Fruit fly (Drosophila melanogaster): ENCODE results near the gene CG15369.

The CG15369 gene

DNA sequence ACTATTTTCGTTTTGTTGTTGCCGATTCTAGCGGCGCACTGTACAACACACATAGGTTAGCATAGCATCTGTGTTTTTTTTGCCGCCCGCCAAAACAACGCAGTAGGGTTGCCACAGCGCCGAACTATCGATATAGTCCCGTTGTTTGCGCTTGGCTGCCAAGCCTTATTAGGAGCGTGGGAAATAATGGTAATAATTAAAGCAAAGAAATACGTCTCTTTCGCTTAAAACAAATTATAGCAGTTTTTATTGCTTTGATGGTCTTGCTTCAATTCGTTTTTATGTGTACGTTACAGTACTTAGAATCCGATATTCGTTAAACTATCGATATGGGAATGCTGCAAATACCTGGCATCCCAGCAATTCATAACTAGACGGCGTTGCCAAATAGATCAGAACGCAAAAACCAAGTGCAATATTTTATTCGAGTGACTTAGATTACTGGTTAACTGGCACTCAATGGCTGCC, 26.8 kb downstream of the CG15369 start, which contains the start of the genes mxc and Larp7 (continued):
- TF ChIP-seq al (GFP tag; IDR thresholded peaks at IDR 0.05) (peak; percentile 44), CG13775 (GFP tag; optimal IDR thresholded peaks at IDR 0.05) (peak; percentile 61), Optix (GFP tag; IDR thresholded peaks at IDR 0.05) (peak; percentile 32; the same call in 1 of the 3 replicates), Hr3 (GFP tag; optimal IDR thresholded peaks at IDR 0.05) (peak; percentile 67), Mad (GFP tag; optimal IDR thresholded peaks at IDR 0.05) (peak; percentile 47), crol (GFP tag; IDR thresholded peaks at IDR 0.05) (no peak), shn (GFP tag; optimal IDR thresholded peaks at IDR 0.05) (peak; percentile 63), CG4424 (GFP tag; optimal IDR thresholded peaks at IDR 0.05) (peak; percentile 34), CG8944 (GFP tag; optimal IDR thresholded peaks at IDR 0.05) (peak; percentile 64), Opbp (GFP tag; IDR thresholded peaks at IDR 0.05; ENCODE audit: partially characterized antibody) (peak; percentile 71; the same call in 2 of the 3 replicates), slou (GFP tag; optimal IDR thresholded peaks at IDR 0.05) (no peak), tna (GFP tag; IDR thresholded peaks at IDR 0.05; ENCODE audit: partially characterized antibody) (peak; percentile 62; the same call in 1 of the 2 replicates), lilli (GFP tag; optimal IDR thresholded peaks at IDR 0.05) (peak; percentile 74), CG32532 (GFP tag; IDR thresholded peaks at IDR 0.05) (peak; percentile 64; the same call in 1 of the 2 replicates), amos (GFP tag; IDR thresholded peaks at IDR 0.05; ENCODE audit: partially characterized antibody) (peak; percentile 71), CG14050 (GFP tag; IDR thresholded peaks at IDR 0.05) (peak; percentile 24; the same call in 1 of the 3 replicates), MBD-R2 (GFP tag; IDR thresholded peaks at IDR 0.05) (peak; percentile 80), Atf6 (GFP tag; IDR thresholded peaks at IDR 0.05) (peak; percentile 40; the same call in 1 of the 2 replicates), nerfin-2 (GFP tag; IDR thresholded peaks at IDR 0.05; ENCODE audit: partially characterized antibody) (peak; percentile 81), Bdp1 (GFP tag; optimal IDR thresholded peaks at IDR 0.05) (peak; percentile 46), tap (tag; optimal IDR thresholded peaks at IDR 0.05) (no peak), CG1832 (GFP tag; optimal IDR thresholded peaks at IDR 0.05) (no peak), zfh2 (GFP tag; optimal IDR thresholded peaks at IDR 0.05) (peak; percentile 77), Hsf (GFP tag; optimal IDR thresholded peaks at IDR 0.05) (peak; percentile 66), Myb (GFP tag; optimal IDR thresholded peaks at IDR 0.05) (peak; percentile 76), ERR (GFP tag; optimal IDR thresholded peaks at IDR 0.05) (peak; percentile 24), Adf1 (GFP tag; IDR thresholded peaks at IDR 0.05) (0 out of 2 replicates have a peak, but pooled peaks have one; percentile 26), Mes4 (GFP tag; optimal IDR thresholded peaks at IDR 0.05) (peak; percentile 40), dan (GFP tag; IDR thresholded peaks at IDR 0.05) (no peak), Hey (tag; optimal IDR thresholded peaks at IDR 0.05) (no peak), repo (GFP tag; optimal IDR thresholded peaks at IDR 0.05) (no peak), kay (GFP tag; optimal IDR thresholded peaks at IDR 0.05) (peak; percentile 14), lmd (GFP tag; IDR thresholded peaks at IDR 0.05) (peak; percentile 29; the same call in 1 of the 2 replicates), Mrtf (GFP tag; IDR thresholded peaks at IDR 0.05) (no peak), CG12942 (GFP tag; optimal IDR thresholded peaks at IDR 0.05) (peak; percentile 25), mld (GFP tag; IDR thresholded peaks at IDR 0.05; ENCODE audit: partially characterized antibody) (peak; percentile 64; the same call in 1 of the 3 replicates), CG17829 (tag; optimal IDR thresholded peaks at IDR 0.05) (peak; percentile 59), sob (GFP tag; IDR thresholded peaks at IDR 0.05) (peak; percentile 38; the same call in 1 of the 2 replicates), Taf1 (GFP tag; IDR thresholded peaks at IDR 0.05) (0 out of 2 replicates have a peak, but pooled peaks have one; percentile 28), CG2889 (GFP tag; IDR thresholded peaks at IDR 0.05) (peak; percentile 38; the same call in 1 of the 3 replicates), mam (GFP tag; optimal IDR thresholded peaks at IDR 0.05) (peak; percentile 69), pb (GFP tag; optimal IDR thresholded peaks at IDR 0.05) (peak; percentile 0), CG2116 (GFP tag; optimal IDR thresholded peaks at IDR 0.05) (peak; percentile 71), sna (GFP tag; IDR thresholded peaks at IDR 0.05; ENCODE audit: partially characterized antibody) (peak; percentile 86), Sry-δ (GFP tag; optimal IDR thresholded peaks at IDR 0.05) (peak; percentile 82), sens (GFP tag) (peak; percentile 85), eve (GFP tag; optimal IDR thresholded peaks at IDR 0.05) (no peak), CG6854 (GFP tag; optimal IDR thresholded peaks at IDR 0.05) (no peak), Dad (GFP tag; optimal IDR thresholded peaks at IDR 0.05) (peak; percentile 30), YL-1 (GFP tag; optimal IDR thresholded peaks at IDR 0.05) (peak; percentile 26), HmgD (GFP tag; optimal IDR thresholded peaks at IDR 0.05) (peak; percentile 51)

Measured in whole organism, embryonic.